Fruit fly (Drosophila melanogaster): Measurements from ENCODE around the gene aop.

DNA sequence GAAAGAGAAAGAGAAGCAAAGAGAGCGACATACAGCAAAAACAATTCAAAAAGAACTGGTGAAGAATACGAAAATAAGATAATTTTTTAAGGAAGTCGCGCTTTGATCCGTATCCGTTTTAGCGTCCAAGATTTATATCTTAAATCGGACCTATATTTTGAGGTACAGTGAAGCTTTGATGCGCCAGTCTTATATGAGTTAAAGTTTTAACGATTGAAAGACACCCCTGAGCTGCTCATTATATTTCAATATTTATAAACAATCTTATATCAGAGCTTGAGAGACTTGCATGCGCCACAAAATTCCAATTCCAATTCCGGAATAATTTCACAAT is 223 bp upstream of the aop start:
- TF ChIP-seq h (GFP tag; optimal IDR thresholded peaks at IDR 0.05) (no peak), HLH106 (tag; optimal IDR thresholded peaks at IDR 0.05) (no peak), lola (GFP tag; optimal IDR thresholded peaks at IDR 0.05) (no peak), fru (GFP tag; optimal IDR thresholded peaks at IDR 0.05) (no peak), Sp1 (GFP tag; optimal IDR thresholded peaks at IDR 0.05) (no peak), pan (optimal IDR thresholded peaks at IDR 0.05) (no peak)
